Fruit fly (Drosophila melanogaster) whole organism, embryonic: ENCODE measurements around the gene Rbcn-3B.

ENCODE experiments used
- BtbVII ChIP-seq: fragments of 200-800 bp; sonication (Bioruptor generic); optimal IDR thresholded peaks from 3 replicates; lab custom pipeline; 2017; ENCODE audit warnings: missing biosample characterization, mild to moderate bottlenecking, missing genetic modification characterization
- CG10209 ChIP-seq: fragments of 200-800 bp; sonication (Bioruptor generic); optimal IDR thresholded peaks from 3 replicates; lab custom pipeline; 2017; ENCODE audit warnings: missing biosample characterization, mild to moderate bottlenecking, missing genetic modification characterization, missing genetic modification reagents
- CG11093 ChIP-seq: fragments of 200-800 bp; sonication (Bioruptor generic); IDR thresholded peaks from 3 replicates; pipeline ENCODE4 v1.3.6; 2022; ENCODE audit warnings: missing biosample characterization, missing genetic modification characterization
- CG11504 ChIP-seq: fragments of 200-800 bp; sonication (Bioruptor generic); optimal IDR thresholded peaks from 3 replicates; lab custom pipeline; 2019; ENCODE audit warnings: missing biosample characterization, mild to moderate bottlenecking, missing genetic modification characterization, moderate library complexity
- CG1233 ChIP-seq: fragments of 200-800 bp; sonication (Bioruptor generic); optimal IDR thresholded peaks from 4 replicates; lab custom pipeline; 2018; ENCODE audit warnings: missing biosample characterization, mild to moderate bottlenecking, missing genetic modification characterization
- CG12744 ChIP-seq: fragments of 200-800 bp; sonication (Bioruptor generic); optimal IDR thresholded peaks from 2 replicates; lab custom pipeline; 2016; ENCODE audit warnings: missing biosample characterization, missing genetic modification characterization
- CG1603 ChIP-seq: fragments of 200-800 bp; sonication (Bioruptor generic); optimal IDR thresholded peaks from 2 replicates; lab custom pipeline; 2019; ENCODE audit warnings: missing biosample characterization, mild to moderate bottlenecking, missing genetic modification characterization, moderate library complexity
- CG17186 ChIP-seq: fragments of 200-800 bp; sonication (Bioruptor generic); optimal IDR thresholded peaks from 3 replicates; lab custom pipeline; 2017; ENCODE audit warnings: missing biosample characterization, missing genetic modification reagents, missing genetic modification characterization
- CG18262 ChIP-seq: fragments of 200-800 bp; optimal IDR thresholded peaks from 3 replicates; lab custom pipeline; 2019; ENCODE audit warnings: missing biosample characterization, mild to moderate bottlenecking, missing genetic modification characterization, moderate library complexity
- CG18764 ChIP-seq: fragments of 200-800 bp; sonication (Bioruptor generic); optimal IDR thresholded peaks from 3 replicates; lab custom pipeline; 2016; ENCODE audit warnings: missing biosample characterization, missing genetic modification characterization
- CG31365 ChIP-seq: fragments of 200-800 bp; sonication (Bioruptor generic); optimal IDR thresholded peaks from 2 replicates; lab custom pipeline; 2018; ENCODE audit warnings: missing biosample characterization, mild to moderate bottlenecking, missing genetic modification characterization
- CG31388 ChIP-seq: fragments of 200-800 bp; sonication (Bioruptor generic); optimal IDR thresholded peaks from 2 replicates; lab custom pipeline; 2016; ENCODE audit warnings: missing biosample characterization, missing genetic modification characterization
- CG32767 ChIP-seq: fragments of 200-800 bp; sonication (Bioruptor generic); IDR thresholded peaks from 2 replicates; pipeline ENCODE4 v1.3.6; 2022; ENCODE audit warnings: missing biosample characterization, missing genetic modification characterization
- CG4328 ChIP-seq: fragments of 200-800 bp; sonication (Bioruptor generic); optimal IDR thresholded peaks from 3 replicates; lab custom pipeline; 2017; ENCODE audit warnings: missing biosample characterization, missing genetic modification reagents, missing genetic modification characterization
- CG4730 ChIP-seq: fragments of 200-800 bp; sonication (Bioruptor generic); IDR thresholded peaks from 2 replicates; pipeline ENCODE4 v1.3.6; 2022; ENCODE audit warnings: missing biosample characterization, missing genetic modification characterization
- CG6654 ChIP-seq: fragments of 200-800 bp; sonication (Bioruptor generic); optimal IDR thresholded peaks from 2 replicates; lab custom pipeline; 2017; ENCODE audit warnings: missing biosample characterization, mild to moderate bottlenecking, missing genetic modification characterization
- CG7928 ChIP-seq: fragments of 200-800 bp; sonication (Bioruptor generic); optimal IDR thresholded peaks from 2 replicates; lab custom pipeline; 2017; ENCODE audit warnings: missing biosample characterization, mild to moderate bottlenecking, missing genetic modification characterization
- CG8089 ChIP-seq: fragments of 200-800 bp; sonication (Bioruptor generic); optimal IDR thresholded peaks from 3 replicates; lab custom pipeline; 2016; ENCODE audit warnings: missing biosample characterization, missing genetic modification characterization
- CG9437 ChIP-seq: fragments of 200-800 bp; sonication (Bioruptor generic); optimal IDR thresholded peaks from 2 replicates; lab custom pipeline; 2018; ENCODE audit warnings: missing biosample characterization, mild to moderate bottlenecking, missing genetic modification characterization
- CTCF ChIP-seq: fragments of 200-800 bp; sonication (Bioruptor generic); optimal IDR thresholded peaks from 2 replicates; lab custom pipeline; 2017; ENCODE audit warnings: missing biosample characterization, mild to moderate bottlenecking, missing genetic modification characterization, moderate library complexity
- D19B ChIP-seq: fragments of 200-800 bp; sonication (Bioruptor generic); optimal IDR thresholded peaks from 2 replicates; lab custom pipeline; 2017; ENCODE audit warnings: missing biosample characterization, mild to moderate bottlenecking, missing genetic modification characterization
- Dbx ChIP-seq: fragments of 200-800 bp; sonication (Bioruptor generic); IDR thresholded peaks from 3 replicates; pipeline ENCODE4 v1.3.6; 2022; ENCODE audit warnings: missing biosample characterization, missing genetic modification characterization
- Doc2 ChIP-seq: fragments of 200-800 bp; sonication (Bioruptor generic); IDR thresholded peaks from 2 replicates; pipeline ENCODE4 v1.3.6; 2022; ENCODE audit warnings: missing biosample characterization, missing genetic modification characterization
- Fer2 ChIP-seq: fragments of 200-800 bp; sonication (Bioruptor generic); optimal IDR thresholded peaks from 2 replicates; lab custom pipeline; 2018; ENCODE audit warnings: missing biosample characterization, mild to moderate bottlenecking, missing genetic modification characterization, moderate library complexity
- HHEX ChIP-seq: fragments of 200-800 bp; sonication (Bioruptor generic); optimal IDR thresholded peaks from 3 replicates; lab custom pipeline; 2017; ENCODE audit warnings: missing biosample characterization, mild to moderate bottlenecking, missing genetic modification characterization, missing genetic modification reagents
- HmgZ ChIP-seq: fragments of 200-800 bp; sonication (Bioruptor generic); optimal IDR thresholded peaks from 2 replicates; lab custom pipeline; 2018; ENCODE audit warnings: missing biosample characterization, mild to moderate bottlenecking, missing genetic modification characterization
- Lim3 ChIP-seq: fragments of 200-800 bp; sonication (Bioruptor generic); IDR thresholded peaks from 2 replicates; pipeline ENCODE4 v1.3.6; 2022; ENCODE audit warnings: missing biosample characterization, missing genetic modification characterization
- Mrtf ChIP-seq: fragments of 200-800 bp; sonication (Bioruptor generic); IDR thresholded peaks from 3 replicates; pipeline ENCODE4 v1.3.6; 2022; ENCODE audit warnings: missing biosample characterization, missing genetic modification characterization
- NC2β ChIP-seq: fragments of 200-800 bp; sonication (Bioruptor generic); optimal IDR thresholded peaks from 2 replicates; lab custom pipeline; 2016; ENCODE audit warnings: missing biosample characterization, missing genetic modification characterization
- NFAT ChIP-seq: fragments of 200-800 bp; sonication (Bioruptor generic); IDR thresholded peaks from 2 replicates; pipeline ENCODE4 v1.3.6; 2022; ENCODE audit warnings: missing biosample characterization, missing genetic modification characterization
- NfI ChIP-seq: fragments of 200-800 bp; sonication (Bioruptor generic); optimal IDR thresholded peaks from 3 replicates; lab custom pipeline; 2018; ENCODE audit warnings: missing biosample characterization, mild to moderate bottlenecking, missing genetic modification characterization, moderate library complexity
- Side ChIP-seq: fragments of 200-800 bp; sonication (Bioruptor generic); optimal IDR thresholded peaks from 2 replicates; lab custom pipeline; 2016; ENCODE audit warnings: missing biosample characterization, missing genetic modification characterization
- Ssrp ChIP-seq: fragments of 200-800 bp; sonication (Bioruptor generic); optimal IDR thresholded peaks from 2 replicates; lab custom pipeline; 2018; ENCODE audit warnings: missing biosample characterization, mild to moderate bottlenecking, missing genetic modification characterization, moderate library complexity
- Stat92E ChIP-seq, 3 experiments: fragments of >200 bp in 2 of 3; fragments of 200-800 bp in 1 of 3; sonication (Bioruptor generic) in 1 of 3; optimal IDR thresholded peaks; 2 replicates each; lab custom pipeline; 2017 to 2019; ENCODE audit warnings: missing biosample characterization in 3 of 3, missing genetic modification characterization in 3 of 3, mild to moderate bottlenecking in 1 of 3, moderate library complexity in 1 of 3
- abd-A ChIP-seq: fragments of 200-800 bp; sonication (Bioruptor generic); optimal IDR thresholded peaks from 3 replicates; lab custom pipeline; 2019; ENCODE audit warnings: missing biosample characterization, mild to moderate bottlenecking, missing genetic modification characterization, moderate library complexity
- chif ChIP-seq, 2 experiments: fragments of 200-800 bp; sonication (Bioruptor generic); optimal IDR thresholded peaks; 3 replicates each; lab custom pipeline; 2016; ENCODE audit warnings: missing biosample characterization in 2 of 2, missing genetic modification characterization in 2 of 2
- chinmo ChIP-seq: fragments of 200-800 bp; sonication (Bioruptor generic); IDR thresholded peaks from 4 replicates; pipeline ENCODE4 v1.3.6; 2022; ENCODE audit warnings: missing biosample characterization, missing genetic modification characterization; ENCODE audit not compliant: partially characterized antibody
- chm ChIP-seq: fragments of 200-800 bp; sonication (Bioruptor generic); IDR thresholded peaks from 2 replicates; pipeline ENCODE4 v1.3.6; 2022; ENCODE audit warnings: missing biosample characterization, missing genetic modification characterization
- ci ChIP-seq: fragments of 200-800 bp; sonication (Bioruptor generic); IDR thresholded peaks from 3 replicates; pipeline ENCODE4 v1.3.6; 2022; ENCODE audit warnings: missing biosample characterization, missing genetic modification characterization
- corto ChIP-seq: fragments of 200-800 bp; sonication (Bioruptor generic); optimal IDR thresholded peaks from 2 replicates; lab custom pipeline; 2016; ENCODE audit warnings: missing biosample characterization, mild to moderate bottlenecking, missing genetic modification characterization, moderate library complexity
- dan ChIP-seq: fragments of 200-800 bp; sonication (Bioruptor generic); IDR thresholded peaks from 2 replicates; pipeline ENCODE4 v1.3.6; 2022; ENCODE audit warnings: missing biosample characterization, missing genetic modification characterization
- disco-r ChIP-seq: fragments of 200-800 bp; sonication (Bioruptor generic); optimal IDR thresholded peaks from 2 replicates; lab custom pipeline; 2016; ENCODE audit warnings: missing biosample characterization, missing genetic modification characterization
- esg ChIP-seq: fragments of 200-800 bp; sonication (Bioruptor generic); conservative IDR thresholded peaks from 2 replicates; pipeline ENCODE4 v1.3.6; 2022; ENCODE audit warnings: missing biosample characterization, missing genetic modification characterization
- grau ChIP-seq: fragments of 200-800 bp; optimal IDR thresholded peaks from 3 replicates; lab custom pipeline; 2019; ENCODE audit warnings: missing biosample characterization, mild to moderate bottlenecking, missing genetic modification characterization, moderate library complexity
- pho ChIP-seq: fragments of 200-800 bp; sonication (Bioruptor generic); optimal IDR thresholded peaks from 2 replicates; lab custom pipeline; 2016; ENCODE audit warnings: missing biosample characterization, missing genetic modification characterization
- pita ChIP-seq: fragments of 200-800 bp; sonication (Bioruptor generic); optimal IDR thresholded peaks from 2 replicates; lab custom pipeline; 2017; ENCODE audit warnings: missing biosample characterization, mild to moderate bottlenecking, missing genetic modification characterization
- rib ChIP-seq: fragments of 200-800 bp; sonication (Bioruptor generic); IDR thresholded peaks from 2 replicates; pipeline ENCODE4 v1.3.6; 2022; ENCODE audit warnings: missing biosample characterization, missing genetic modification characterization
- run ChIP-seq: fragments of 200-800 bp; sonication (Bioruptor generic); optimal IDR thresholded peaks from 3 replicates; lab custom pipeline; 2018; ENCODE audit warnings: missing biosample characterization, mild to moderate bottlenecking, missing genetic modification characterization
- toy ChIP-seq: fragments of 200-800 bp; sonication (Bioruptor generic); IDR thresholded peaks from 2 replicates; pipeline ENCODE4 v1.3.6; 2022; ENCODE audit warnings: missing biosample characterization, missing genetic modification characterization
- zen2 ChIP-seq: fragments of 200-800 bp; sonication (Bioruptor generic); IDR thresholded peaks from 3 replicates; pipeline ENCODE4 v1.3.6; 2022; ENCODE audit warnings: missing biosample characterization, missing genetic modification characterization; ENCODE audit not compliant: partially characterized antibody

Gene Rbcn-3B

dm6 chrX:1951391-1952066, 42.8 kb downstream of the Rbcn-3B start (continued):
- TF ChIP-seq CG4328 (GFP tag; lab: Kevin White, UChicago) (peak; percentile 82), chinmo (GFP tag; lab: Robert Waterston, UW) (no peak), CG10209 (GFP tag; lab: Kevin White, UChicago) (peak; percentile 96), ci (peak; percentile 98), pita (GFP tag; lab: Kevin White, UChicago) (no peak), CG12744 (GFP tag; lab: Kevin White, UChicago) (peak; percentile 91), CG1603 (tag; lab: Kevin White, UChicago) (peak; percentile 98), Mrtf (GFP tag; lab: Robert Waterston, UW) (peak; percentile 92), rib (GFP tag; lab: Robert Waterston, UW) (peak; percentile 77), grau (tag; lab: Kevin White, UChicago) (peak; percentile 93), HmgZ (peak; percentile 95), CG18764 (GFP tag; lab: Kevin White, UChicago) (peak; percentile 95), disco-r (GFP tag; lab: Kevin White, UChicago) (peak; percentile 92), chm (GFP tag; lab: Robert Waterston, UW) (peak; percentile 96), NfI (GFP tag; lab: Kevin White, UChicago) (peak; percentile 96), Fer2 (tag; lab: Kevin White, UChicago) (peak; percentile 85), CG32767 (GFP tag; lab: Robert Waterston, UW) (peak; percentile 91), Ssrp (peak; percentile 92), chif (GFP tag; optimal IDR thresholded peaks at IDR 0.05; lab: Kevin White, UChicago) (peak; percentile 95), toy (GFP tag; lab: Robert Waterston, UW) (peak; percentile 85), Stat92E (GFP tag; optimal IDR thresholded peaks at IDR 0.05; lab: Kevin White, UChicago) (peak in 1 of 3 experiments; percentile 22), run (tag; lab: Kevin White, UChicago) (peak; percentile 85), CG1233 (GFP tag; lab: Kevin White, UChicago) (peak; percentile 95), BtbVII (peak; percentile 94), esg (peak; percentile 89), dan (GFP tag; lab: Robert Waterston, UW) (peak; percentile 72), NC2β (GFP tag; lab: Kevin White, UChicago) (peak; percentile 94), Side (GFP tag; lab: Kevin White, UChicago) (peak; percentile 96), NFAT (peak; percentile 76), abd-A (tag; lab: Kevin White, UChicago) (peak; percentile 71), CTCF (peak; percentile 63), CG31365 (peak; percentile 90), zen2 (no peak), CG31388 (GFP tag; lab: Kevin White, UChicago) (peak; percentile 74), CG11093 (GFP tag; lab: Robert Waterston, UW) (peak; percentile 87), CG17186 (GFP tag; lab: Kevin White, UChicago) (peak; percentile 88), pho (peak; percentile 93), CG7928 (peak; percentile 71), CG11504 (tag; lab: Kevin White, UChicago) (peak; percentile 94), HHEX (GFP tag; lab: Kevin White, UChicago) (peak; percentile 95), CG4730 (GFP tag; lab: Robert Waterston, UW) (peak; percentile 87), D19B (GFP tag; lab: Kevin White, UChicago) (peak; percentile 83), CG6654 (GFP tag; lab: Kevin White, UChicago) (peak; percentile 86), CG18262 (tag; lab: Kevin White, UChicago) (peak; percentile 95), CG8089 (peak; percentile 96), Lim3 (GFP tag; lab: Robert Waterston, UW) (no peak), corto (GFP tag; lab: Kevin White, UChicago) (peak; percentile 93), Dbx (GFP tag; lab: Robert Waterston, UW) (peak; percentile 92), Doc2 (GFP tag; lab: Robert Waterston, UW) (peak; percentile 21; the same call in 1 of the 2 replicates), CG9437 (GFP tag; lab: Kevin White, UChicago) (peak; percentile 85)
